Worm (Caenorhabditis elegans) whole organism, young adult: ENCODE data around the gene Y38C1AA.19.

Experiments used
- B0019.2 ChIP-seq: fragments of 200-800 bp; sonication (Bioruptor generic); conservative IDR thresholded peaks from 2 replicates; pipeline ENCODE4 v1.3.6; 2022; ENCODE audit warnings: missing genetic modification reagents, missing genetic modification characterization, missing compliant biosample characterization
- B0336.3 ChIP-seq: fragments of 200-800 bp; sonication (Bioruptor generic); IDR thresholded peaks from 2 replicates; pipeline ENCODE4 v1.3.6; 2022; ENCODE audit warnings: missing genetic modification characterization, missing compliant biosample characterization
- C06A6.2 ChIP-seq: fragments of 200-800 bp; sonication (Bioruptor generic); conservative IDR thresholded peaks from 2 replicates; pipeline ENCODE4 v1.3.6; 2022; ENCODE audit warnings: missing genetic modification characterization, missing compliant biosample characterization
- D2030.7 ChIP-seq: fragments of 200-800 bp; sonication (Bioruptor generic); IDR thresholded peaks from 2 replicates; pipeline ENCODE4 v1.3.6; 2022; ENCODE audit warnings: missing genetic modification reagents, missing genetic modification characterization, missing compliant biosample characterization
- F10E7.11 ChIP-seq: sonication (generic microtip); optimal IDR thresholded peaks from 2 replicates; lab custom pipeline; 2017; ENCODE audit warnings: mild to moderate bottlenecking, missing genetic modification characterization, moderate library complexity, missing compliant biosample characterization
- F37B4.10 ChIP-seq: fragments of 200-800 bp; sonication (Bioruptor generic); IDR thresholded peaks from 2 replicates; pipeline ENCODE4 v1.3.6; 2022; ENCODE audit warnings: missing genetic modification characterization, missing compliant biosample characterization
- F55B11.4 ChIP-seq: sonication (generic microtip); optimal IDR thresholded peaks from 2 replicates; lab custom pipeline; 2016; ENCODE audit warnings: missing compliant biosample characterization, missing genetic modification characterization, borderline replicate concordance; ENCODE audit not compliant: insufficient read depth
- F57A8.1 ChIP-seq: fragments of 200-800 bp; sonication (Bioruptor generic); optimal IDR thresholded peaks from 2 replicates; lab custom pipeline; 2018; ENCODE audit warnings: mild to moderate bottlenecking, missing genetic modification characterization, moderate library complexity, missing compliant biosample characterization
- Y53F4B.3 ChIP-seq: fragments of 200-800 bp; sonication (Bioruptor generic); IDR thresholded peaks from 2 replicates; pipeline ENCODE4 v1.3.6; 2022; ENCODE audit warnings: missing genetic modification reagents, missing genetic modification characterization, missing compliant biosample characterization
- Y56A3A.18 ChIP-seq: fragments of 200-800 bp; sonication (Bioruptor generic); IDR thresholded peaks from 2 replicates; pipeline ENCODE4 v1.3.6; 2022; ENCODE audit warnings: missing genetic modification reagents, missing genetic modification characterization, missing compliant biosample characterization
- ama-1 ChIP-seq, 3 experiments: fragments of 150-350 bp in 1 of 3; sonication (generic microtip) in 2 of 3; optimal IDR thresholded peaks; 2 replicates each; lab custom pipeline; 2014 to 2018; ENCODE audit warnings: missing biosample characterization in 2 of 3, missing genetic modification characterization in 2 of 3, missing genetic modification reagents in 2 of 3
- atf-7 ChIP-seq: sonication (generic microtip); optimal IDR thresholded peaks from 2 replicates; lab custom pipeline; 2017; ENCODE audit warnings: mild to moderate bottlenecking, missing genetic modification characterization, missing compliant biosample characterization
- attf-6 ChIP-seq: fragments of 200-800 bp; sonication (Bioruptor generic); IDR thresholded peaks from 2 replicates; pipeline ENCODE4 v1.3.6; 2022; ENCODE audit warnings: missing genetic modification reagents, missing genetic modification characterization, missing compliant biosample characterization
- ceh-40 ChIP-seq: fragments of 200-800 bp; sonication (Bioruptor generic); IDR thresholded peaks from 2 replicates; pipeline ENCODE4 v1.3.6; 2022; ENCODE audit warnings: missing genetic modification characterization, missing compliant biosample characterization
- ceh-58 ChIP-seq: fragments of 200-800 bp; sonication (Bioruptor generic); IDR thresholded peaks from 2 replicates; pipeline ENCODE4 v1.3.6; 2022; ENCODE audit warnings: missing genetic modification characterization, missing compliant biosample characterization
- dox-1 ChIP-seq: fragments of 200-800 bp; sonication (Bioruptor generic); IDR thresholded peaks from 2 replicates; pipeline ENCODE4 v1.3.6; 2022; ENCODE audit warnings: missing genetic modification reagents, missing genetic modification characterization, missing compliant biosample characterization
- efl-1 ChIP-seq: fragments of 150-350 bp; optimal IDR thresholded peaks from 2 replicates; lab custom pipeline; 2014; ENCODE audit warnings: missing biosample characterization, missing genetic modification reagents, missing genetic modification characterization
- egl-18 ChIP-seq: fragments of 200-800 bp; sonication (Bioruptor generic); IDR thresholded peaks from 2 replicates; pipeline ENCODE4 v1.3.6; 2022; ENCODE audit warnings: missing genetic modification reagents, missing genetic modification characterization, missing compliant biosample characterization
- egl-44 ChIP-seq: fragments of 200-800 bp; sonication (Bioruptor generic); IDR thresholded peaks from 2 replicates; pipeline ENCODE4 v1.3.6; 2022; ENCODE audit warnings: missing genetic modification reagents, missing genetic modification characterization, missing compliant biosample characterization
- egrh-3 ChIP-seq: fragments of 200-800 bp; sonication (Bioruptor generic); IDR thresholded peaks from 2 replicates; pipeline ENCODE4 v1.3.6; 2022; ENCODE audit warnings: missing genetic modification reagents, missing genetic modification characterization, missing compliant biosample characterization
- ekl-4 ChIP-seq: fragments of 200-800 bp; sonication (Bioruptor generic); IDR thresholded peaks from 2 replicates; pipeline ENCODE4 v1.3.6; 2022; ENCODE audit warnings: missing genetic modification reagents, missing genetic modification characterization, missing compliant biosample characterization
- hmg-1.2 ChIP-seq: fragments of 200-800 bp; sonication (Bioruptor generic); IDR thresholded peaks from 2 replicates; pipeline ENCODE4 v1.3.6; 2022; ENCODE audit warnings: missing genetic modification reagents, missing genetic modification characterization, missing compliant biosample characterization
- hsf-1 ChIP-seq: fragments of 200-800 bp; sonication (Bioruptor generic); IDR thresholded peaks from 2 replicates; pipeline ENCODE4 v1.3.6; 2022; ENCODE audit warnings: missing genetic modification reagents, missing genetic modification characterization, missing compliant biosample characterization
- let-526 ChIP-seq: fragments of 200-800 bp; sonication (Bioruptor generic); IDR thresholded peaks from 2 replicates; pipeline ENCODE4 v1.3.6; 2022; ENCODE audit warnings: missing genetic modification reagents, missing genetic modification characterization, missing compliant biosample characterization
- lin-54 ChIP-seq: fragments of 200-800 bp; sonication (Bioruptor generic); optimal IDR thresholded peaks from 2 replicates; lab custom pipeline; 2018; ENCODE audit warnings: mild to moderate bottlenecking, missing genetic modification characterization, missing compliant biosample characterization
- lsl-1 ChIP-seq: fragments of 200-800 bp; sonication (Bioruptor generic); optimal IDR thresholded peaks from 2 replicates; lab custom pipeline; 2018; ENCODE audit warnings: mild to moderate bottlenecking, missing genetic modification characterization, moderate library complexity, missing compliant biosample characterization
- lsy-27 ChIP-seq: sonication (generic microtip); optimal IDR thresholded peaks from 2 replicates; lab custom pipeline; 2017; ENCODE audit warnings: missing genetic modification characterization, mild to moderate bottlenecking, missing compliant biosample characterization, antibody characterized with exemption, missing genotype, borderline replicate concordance; ENCODE audit not compliant: insufficient read depth
- madf-6 ChIP-seq: fragments of 200-800 bp; sonication (Bioruptor generic); IDR thresholded peaks from 2 replicates; pipeline ENCODE4 v1.3.6; 2022; ENCODE audit warnings: missing genetic modification reagents, missing genetic modification characterization, missing compliant biosample characterization
- mcd-1 ChIP-seq: fragments of 200-800 bp; sonication (Bioruptor generic); IDR thresholded peaks from 2 replicates; pipeline ENCODE4 v1.3.6; 2022; ENCODE audit warnings: missing genetic modification reagents, missing genetic modification characterization, missing compliant biosample characterization
- mel-28 ChIP-seq: sonication (generic microtip); optimal IDR thresholded peaks from 2 replicates; lab custom pipeline; 2016; ENCODE audit warnings: borderline replicate concordance, mild to moderate bottlenecking, missing genetic modification characterization, missing compliant biosample characterization
- nfya-1 ChIP-seq: sonication (generic microtip); optimal IDR thresholded peaks from 2 replicates; lab custom pipeline; 2017; ENCODE audit warnings: antibody characterized with exemption, missing compliant biosample characterization, missing genetic modification characterization, borderline replicate concordance; ENCODE audit not compliant: insufficient read depth
- nfya-2 ChIP-seq: fragments of 200-800 bp; sonication (Bioruptor generic); IDR thresholded peaks from 2 replicates; pipeline ENCODE4 v1.3.6; 2022; ENCODE audit warnings: missing genetic modification reagents, missing genetic modification characterization, missing compliant biosample characterization
- nhr-120 ChIP-seq: fragments of 200-800 bp; sonication (Bioruptor generic); IDR thresholded peaks from 2 replicates; pipeline ENCODE4 v1.3.6; 2022; ENCODE audit warnings: missing genetic modification characterization, missing compliant biosample characterization
- pbrm-1 ChIP-seq: fragments of 200-800 bp; sonication (Bioruptor generic); IDR thresholded peaks from 2 replicates; pipeline ENCODE4 v1.3.6; 2022; ENCODE audit warnings: missing genetic modification reagents, missing genetic modification characterization, missing compliant biosample characterization
- rcor-1 ChIP-seq: fragments of 200-800 bp; sonication (Bioruptor generic); IDR thresholded peaks from 2 replicates; pipeline ENCODE4 v1.3.6; 2022; ENCODE audit warnings: missing genetic modification reagents, missing genetic modification characterization, missing compliant biosample characterization
- repo-1 ChIP-seq: sonication (generic microtip); optimal IDR thresholded peaks from 2 replicates; lab custom pipeline; 2017; ENCODE audit warnings: mild to moderate bottlenecking, missing genetic modification characterization, missing compliant biosample characterization
- sptf-2 ChIP-seq: fragments of 200-800 bp; sonication (Bioruptor generic); optimal IDR thresholded peaks from 2 replicates; lab custom pipeline; 2018; ENCODE audit warnings: mild to moderate bottlenecking, missing genetic modification characterization, missing compliant biosample characterization
- tbp1 ChIP-seq: fragments of 200-800 bp; sonication (Bioruptor generic); optimal IDR thresholded peaks from 2 replicates; lab custom pipeline; 2018; ENCODE audit warnings: mild to moderate bottlenecking, missing genetic modification characterization, missing compliant biosample characterization
- zfh-2 ChIP-seq: fragments of 200-800 bp; sonication (Bioruptor generic); conservative IDR thresholded peaks from 2 replicates; pipeline ENCODE4 v1.3.6; 2022; ENCODE audit warnings: missing genetic modification reagents, missing genetic modification characterization, missing compliant biosample characterization
- zim-3 ChIP-seq: sonication (generic microtip); optimal IDR thresholded peaks from 2 replicates; lab custom pipeline; 2017; ENCODE audit warnings: mild to moderate bottlenecking, missing genetic modification characterization, moderate library complexity, missing compliant biosample characterization
- ztf-18 ChIP-seq: sonication (generic microtip); optimal IDR thresholded peaks from 2 replicates; lab custom pipeline; 2016; ENCODE audit warnings: missing genotype, mild to moderate bottlenecking, missing genetic modification characterization, missing compliant biosample characterization

Gene Y38C1AA.19

ce11 chrIV:192046-192445, 32.1 kb downstream of the Y38C1AA.19 start, which contains the start of gene Y38C1AA.12 (continued):
- TF ChIP-seq B0336.3: 0 out of 2 replicates have a peak, but pooled peaks have one; percentile 44
- no peak for TF ChIP-seq F57A8.1
- no peak for TF ChIP-seq sptf-2
- 0 out of 2 replicates have a peak, but pooled peaks have one; percentile 30 for TF ChIP-seq let-526 (GFP tag; lab: Robert Waterston, UW)
- no peak for TF ChIP-seq efl-1
- TF ChIP-seq pbrm-1 (GFP tag; lab: Robert Waterston, UW): no peak
- TF ChIP-seq B0019.2 (GFP tag; lab: Robert Waterston, UW): no peak
- no peak for TF ChIP-seq repo-1 (tag; lab: Kevin White, UChicago)
- TF ChIP-seq F55B11.4 (tag; lab: Kevin White, UChicago): no peak
- no peak for TF ChIP-seq mel-28 (tag; lab: Kevin White, UChicago)
- TF ChIP-seq egrh-3 (GFP tag; lab: Robert Waterston, UW): no peak; the same call in 1 of the 2 replicates
- TF ChIP-seq rcor-1 (GFP tag; lab: Robert Waterston, UW): peak; percentile 64
- no peak for TF ChIP-seq ceh-40

DNA sequence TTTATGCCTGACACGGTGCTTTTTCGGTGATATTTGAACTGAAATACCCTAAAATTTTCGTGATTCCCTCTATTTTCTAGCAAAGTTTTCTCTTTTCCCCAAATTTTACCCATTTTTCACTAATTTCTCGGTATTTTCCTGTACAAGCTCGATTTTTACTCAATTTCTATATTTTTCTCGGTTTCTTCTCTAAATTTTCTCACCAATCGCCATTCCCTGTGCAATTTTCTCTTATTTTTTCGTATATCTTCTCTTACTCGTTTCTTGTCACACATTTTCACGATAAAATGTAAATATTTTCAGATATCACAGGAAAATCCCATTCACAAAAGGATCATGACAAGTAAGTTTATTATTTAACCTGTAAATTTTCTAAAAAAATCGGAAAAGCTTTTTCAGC, 34.5 kb downstream of the Y38C1AA.19 start, which contains the start of gene csn-3:
csn-3 (plus strand) TSS at position 301 of the 400 bp plus-strand sequence.
- TF ChIP-seq ceh-40 (no peak), nfya-1 (no peak), B0019.2 (GFP tag; lab: Robert Waterston, UW) (no peak), zim-3 (tag; lab: Kevin White, UChicago) (no peak), mcd-1 (GFP tag; lab: Robert Waterston, UW) (no peak), hmg-1.2 (GFP tag; lab: Robert Waterston, UW) (no peak), ztf-18 (tag; lab: Kevin White, UChicago) (no peak), ceh-58 (GFP tag; lab: Robert Waterston, UW) (no peak), atf-7 (tag; lab: Kevin White, UChicago) (no peak)

ce11 chrIV:195620-196019, 35.7 kb downstream of the Y38C1AA.19 start:
- 0 out of 2 replicates have a peak, but pooled peaks have one; percentile 26 for TF ChIP-seq hsf-1 (GFP tag; lab: Robert Waterston, UW)
- 0 out of 2 replicates have a peak, but pooled peaks have one; percentile 25 for TF ChIP-seq rcor-1 (GFP tag; lab: Robert Waterston, UW)
- TF ChIP-seq lsl-1 (GFP tag; lab: Kevin White, UChicago): peak; percentile 4
- TF ChIP-seq mcd-1 (GFP tag; lab: Robert Waterston, UW): 0 out of 2 replicates have a peak, but pooled peaks have one; percentile 39
- peak; percentile 39; the same call in 1 of the 2 replicates for TF ChIP-seq madf-6 (GFP tag; lab: Robert Waterston, UW)
- peak; percentile 37; the same call in 1 of the 2 replicates for TF ChIP-seq ekl-4 (GFP tag; lab: Robert Waterston, UW)
- peak; percentile 56; the same call in 1 of the 2 replicates for TF ChIP-seq attf-6 (GFP tag; lab: Robert Waterston, UW)
- peak; percentile 78 for TF ChIP-seq dox-1 (GFP tag; lab: Robert Waterston, UW)
- TF ChIP-seq D2030.7 (GFP tag; lab: Robert Waterston, UW): peak; percentile 68; the same call in 1 of the 2 replicates
- TF ChIP-seq zim-3 (tag; lab: Kevin White, UChicago): peak; percentile 100

DNA sequence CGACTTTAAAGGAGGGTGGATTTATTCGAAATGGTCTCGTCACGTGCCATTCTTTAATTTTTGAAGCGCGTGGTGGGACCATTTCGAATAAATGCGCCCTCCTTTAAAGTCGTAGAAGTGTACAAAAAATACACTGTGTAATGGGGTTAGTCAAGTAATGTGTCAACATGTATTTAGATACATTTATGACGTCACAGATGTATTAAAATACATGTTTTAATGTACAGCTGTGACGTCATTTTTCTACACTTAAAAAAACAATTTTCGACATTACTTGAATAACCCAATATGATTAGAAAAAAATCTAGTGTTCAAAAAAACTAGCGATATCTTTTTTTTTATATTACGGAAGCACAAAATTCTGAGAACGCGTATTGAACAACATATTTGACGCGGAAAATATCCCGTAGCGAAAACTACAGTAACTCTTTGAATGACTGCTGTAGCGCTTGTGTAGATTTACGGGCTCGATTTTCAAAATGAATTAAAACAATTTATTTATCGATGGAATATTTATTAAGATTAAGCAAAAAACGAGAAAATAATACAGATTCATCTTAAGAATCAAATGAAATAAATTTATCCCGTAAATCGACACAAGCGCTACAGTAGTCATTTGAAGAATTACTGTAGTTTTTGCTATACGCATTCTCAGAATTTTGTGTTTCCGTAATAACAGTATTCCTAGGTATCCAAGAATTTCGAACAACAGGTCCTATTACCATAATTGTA, 43.1 kb downstream of the Y38C1AA.19 start, which contains the start of gene gfrp-1:
gfrp-1 (plus strand) TSS at position 682 of the 732 bp plus-strand sequence.
- TF ChIP-seq ama-1 (optimal IDR thresholded peaks at IDR 0.05; lab: Kevin White, UChicago): no peak
- no peak for TF ChIP-seq ama-1 (GFP tag; optimal IDR thresholded peaks at IDR 0.05; lab: Kevin White, UChicago)
- no peak for TF ChIP-seq tbp1 (GFP tag; lab: Kevin White, UChicago)
- no peak for TF ChIP-seq egrh-3 (GFP tag; lab: Robert Waterston, UW)
- TF ChIP-seq C06A6.2: no peak
- no peak for TF ChIP-seq egl-18 (GFP tag; lab: Robert Waterston, UW)
- no peak for TF ChIP-seq nhr-120 (GFP tag; lab: Robert Waterston, UW)
- TF ChIP-seq egl-44 (GFP tag; lab: Robert Waterston, UW): no peak
- TF ChIP-seq lsl-1 (GFP tag; lab: Kevin White, UChicago): no peak
- TF ChIP-seq mcd-1 (GFP tag; lab: Robert Waterston, UW): no peak
- no peak for TF ChIP-seq dox-1 (GFP tag; lab: Robert Waterston, UW)
- no peak for TF ChIP-seq F10E7.11
- no peak for TF ChIP-seq Y53F4B.3
- TF ChIP-seq lin-54: no peak
- TF ChIP-seq F37B4.10 (GFP tag; lab: Robert Waterston, UW): no peak
- no peak for TF ChIP-seq nfya-2 (GFP tag; lab: Robert Waterston, UW)
- TF ChIP-seq zfh-2 (GFP tag; lab: Robert Waterston, UW): no peak
- no peak for TF ChIP-seq lsy-27 (tag; lab: Kevin White, UChicago)
- TF ChIP-seq Y56A3A.18 (GFP tag; lab: Robert Waterston, UW): no peak
- no peak for TF ChIP-seq D2030.7 (GFP tag; lab: Robert Waterston, UW)
